Worm (Caenorhabditis elegans): Measurements from ENCODE around the gene ztf-27.

ztf-27 gene

ce11 chrII:10395303-10395757 is 10.2 kb downstream of the ztf-27 start, which contains the start of gene T09F3.4 (continued):
- TF ChIP-seq Y79H2A.3 (GFP tag; conservative IDR thresholded peaks at IDR 0.05) (0 out of 2 replicates have a peak, but pooled peaks have one; percentile 30), dpff-1 (tag; optimal IDR thresholded peaks at IDR 0.05) (no peak), F33H1.4 (GFP tag; IDR thresholded peaks at IDR 0.05) (peak; percentile 61), nfya-2 (GFP tag; IDR thresholded peaks at IDR 0.05) (no peak), athp-1 (tag; optimal IDR thresholded peaks at IDR 0.05) (peak; percentile 61), ztf-26 (tag; optimal IDR thresholded peaks at IDR 0.05) (no peak), lin-26 (GFP tag; IDR thresholded peaks at IDR 0.05) (peak; percentile 9; the same call in 1 of the 2 replicates), ceh-91 (GFP tag; IDR thresholded peaks at IDR 0.05) (0 out of 2 replicates have a peak, but pooled peaks have one; percentile 19), nhr-179 (tag; optimal IDR thresholded peaks at IDR 0.05) (no peak), attf-5 (GFP tag; optimal IDR thresholded peaks at IDR 0.05) (peak; percentile 10), tbp1 (GFP tag; optimal IDR thresholded peaks at IDR 0.05) (peak; percentile 40), snpc-4 (GFP tag; optimal IDR thresholded peaks at IDR 0.05) (peak; percentile 33), snpc-4 (tag; optimal IDR thresholded peaks at IDR 0.05) (peak in 2 of 4 experiments; percentile 15 to 19), lir-1 (GFP tag; conservative IDR thresholded peaks at IDR 0.05) (peak; percentile 58; the same call in 1 of the 2 replicates), mxl-1 (tag; optimal IDR thresholded peaks at IDR 0.05) (no peak), bed-2 (GFP tag; IDR thresholded peaks at IDR 0.05) (peak; percentile 76; the same call in 1 of the 2 replicates), ztf-28 (GFP tag; IDR thresholded peaks at IDR 0.05) (no peak), cebp-1 (GFP tag; IDR thresholded peaks at IDR 0.05) (no peak), cebp-1 (tag; optimal IDR thresholded peaks at IDR 0.05) (peak; percentile 53), ztf-3 (GFP tag; optimal IDR thresholded peaks at IDR 0.05) (no peak), tlf-1 (GFP tag; optimal IDR thresholded peaks at IDR 0.05) (peak; percentile 56), Y67H2A.10 (GFP tag; conservative IDR thresholded peaks at IDR 0.05) (no peak), Y53G8AR.9 (GFP tag; conservative IDR thresholded peaks at IDR 0.05) (0 out of 2 replicates have a peak, but pooled peaks have one; percentile 73), ztf-18 (tag; optimal IDR thresholded peaks at IDR 0.05) (no peak), mcd-1 (GFP tag; IDR thresholded peaks at IDR 0.05) (peak; percentile 44; the same call in 1 of the 2 replicates), gei-17 (GFP tag; optimal IDR thresholded peaks at IDR 0.05) (no peak), nfya-1 (tag; optimal IDR thresholded peaks at IDR 0.05; ENCODE audit: borderline replicate concordance, insufficient read depth) (no peak), him-1 (tag; optimal IDR thresholded peaks at IDR 0.05) (no peak), somi-1 (GFP tag; optimal IDR thresholded peaks at IDR 0.05) (no peak), nfyb-1 (GFP tag; IDR thresholded peaks at IDR 0.05) (no peak), ceh-100 (GFP tag; IDR thresholded peaks at IDR 0.05) (peak; percentile 62; the same call in 1 of the 2 replicates), Y95B8A.8 (GFP tag; IDR thresholded peaks at IDR 0.05) (0 out of 2 replicates have a peak, but pooled peaks have one; percentile 18), xnd-1 (tag; optimal IDR thresholded peaks at IDR 0.05) (peak; percentile 43)

ce11 chrII:10396578-10396977 is 11.4 kb downstream of the ztf-27 start, which contains the start of gene T09F3.5:
Gene T09F3.5, plus strand, starts transcription at chrII:10396878.
- TF ChIP-seq F57C9.4 (tag; optimal IDR thresholded peaks at IDR 0.05) (no peak), nhr-120 (GFP tag; IDR thresholded peaks at IDR 0.05) (no peak), unc-62 (GFP tag; optimal IDR thresholded peaks at IDR 0.05) (no peak), xnd-1 (tag; optimal IDR thresholded peaks at IDR 0.05) (no peak), bed-1 (GFP tag; IDR thresholded peaks at IDR 0.05) (no peak), ceh-40 (GFP tag; IDR thresholded peaks at IDR 0.05) (no peak), ztf-3 (GFP tag; optimal IDR thresholded peaks at IDR 0.05) (no peak), attf-6 (GFP tag; IDR thresholded peaks at IDR 0.05) (no peak), K12H6.12 (tag; optimal IDR thresholded peaks at IDR 0.05) (no peak), lir-1 (GFP tag; conservative IDR thresholded peaks at IDR 0.05) (no peak), ets-4 (GFP tag; optimal IDR thresholded peaks at IDR 0.05) (no peak), B0035.1 (tag; optimal IDR thresholded peaks at IDR 0.05) (no peak), fkh-3 (tag; optimal IDR thresholded peaks at IDR 0.05) (no peak), madf-6 (GFP tag; IDR thresholded peaks at IDR 0.05) (no peak), sdz-38 (tag; optimal IDR thresholded peaks at IDR 0.05) (no peak), F33H1.4 (GFP tag; IDR thresholded peaks at IDR 0.05) (no peak), F57A8.1 (GFP tag; optimal IDR thresholded peaks at IDR 0.05) (no peak)
